Worm (Caenorhabditis elegans): Measurements from ENCODE around the gene F44F4.9.

DNA sequence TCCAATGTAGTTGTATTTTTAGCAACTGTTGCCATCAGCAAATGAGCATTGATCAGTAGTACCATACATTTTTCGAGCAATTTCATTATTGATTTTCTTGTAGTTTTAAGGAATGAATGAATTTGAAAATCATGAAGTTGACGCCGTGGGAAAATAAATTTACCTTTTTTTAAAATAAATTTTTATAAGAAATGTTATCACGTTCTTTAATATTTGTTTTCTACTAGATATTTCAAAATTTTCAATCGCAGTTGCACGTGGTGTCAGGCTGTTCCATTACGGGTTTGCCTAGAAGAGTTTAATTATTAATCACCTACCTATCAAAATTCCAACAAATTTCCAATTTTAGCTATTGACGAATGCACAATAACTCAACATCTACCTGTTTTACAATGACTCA lies 41.2 kb upstream of the F44F4.9 start, which contains the start of gene R03D7.8:
- TF ChIP-seq med-1 (GFP tag; optimal IDR thresholded peaks at IDR 0.05; ENCODE audit: insufficient read depth): no peak
- no peak for TF ChIP-seq klf-2 (GFP tag; conservative IDR thresholded peaks at IDR 0.05)
- TF ChIP-seq tab-1 (GFP tag; IDR thresholded peaks at IDR 0.05): no peak

All from whole organism, midembryonic.